Worm (Caenorhabditis elegans) whole organism, L3 larva: ENCODE results near the gene C04C3.6.
"Not testable (repeated sequence)": the region's sequence is repeated elsewhere in the genome, so short reads cannot be mapped to it uniquely, and the experiment has no call there.

Experiments used
- ZK546.5 ChIP-seq: sonication (generic microtip); optimal IDR thresholded peaks from 2 replicates; lab custom pipeline; 2017; ENCODE audit warnings: missing biosample characterization, missing genetic modification characterization
- ceh-16 ChIP-seq: sonication (generic microtip); optimal IDR thresholded peaks from 2 replicates; lab custom pipeline; 2017; ENCODE audit warnings: missing biosample characterization, missing genetic modification characterization
- ceh-9 ChIP-seq: sonication (generic microtip); optimal IDR thresholded peaks from 2 replicates; lab custom pipeline; 2018; ENCODE audit warnings: missing biosample characterization, missing genetic modification characterization
- egl-27 ChIP-seq: sonication (generic microtip); optimal IDR thresholded peaks from 4 replicates; lab custom pipeline; 2017; ENCODE audit warnings: missing biosample characterization, missing genetic modification reagents, missing genetic modification characterization
- egl-5 ChIP-seq: fragments of 150-350 bp; optimal IDR thresholded peaks from 2 replicates; lab custom pipeline; 2017; ENCODE audit warnings: missing biosample characterization, missing genetic modification reagents, missing genetic modification characterization, inconsistent platforms
- elt-2 ChIP-seq: sonication (generic microtip); optimal IDR thresholded peaks from 2 replicates; lab custom pipeline; 2016; ENCODE audit warnings: missing genetic modification reagents, mild to moderate bottlenecking, missing genetic modification characterization, missing compliant biosample characterization
- elt-3 ChIP-seq, 3 experiments: fragments of 150-350 bp in 1 of 3; sonication (generic microtip) in 2 of 3; optimal IDR thresholded peaks; 2 replicates in 2 of 3; 4 replicates in 1 of 3; lab custom pipeline; 2014 to 2017; ENCODE audit warnings: missing biosample characterization in 3 of 3, missing genetic modification characterization in 3 of 3
- fkh-2 ChIP-seq: fragments of 150-350 bp; optimal IDR thresholded peaks from 2 replicates; lab custom pipeline; 2014; ENCODE audit warnings: missing biosample characterization, missing genetic modification reagents, missing genetic modification characterization
- hmg-11 ChIP-seq: sonication (generic microtip); optimal IDR thresholded peaks from 2 replicates; lab custom pipeline; 2016; ENCODE audit warnings: missing genetic modification characterization, missing compliant biosample characterization
- jun-1 ChIP-seq: fragments of 150-350 bp; optimal IDR thresholded peaks from 2 replicates; lab custom pipeline; 2014; ENCODE audit warnings: missing biosample characterization, missing genetic modification reagents, missing genetic modification characterization
- lin-15B ChIP-seq: fragments of 150-350 bp; optimal IDR thresholded peaks from 2 replicates; lab custom pipeline; 2014; ENCODE audit warnings: missing biosample characterization, missing genetic modification characterization
- mdl-1 ChIP-seq: fragments of 150-350 bp; optimal IDR thresholded peaks from 2 replicates; lab custom pipeline; 2014; ENCODE audit warnings: missing biosample characterization, missing genetic modification characterization
- mml-1 ChIP-seq: fragments of 150-350 bp; sonication (generic microtip); optimal IDR thresholded peaks from 3 replicates; lab custom pipeline; 2014; ENCODE audit warnings: missing biosample characterization, missing genetic modification characterization
- nfya-1 ChIP-seq: sonication (generic microtip); optimal IDR thresholded peaks from 2 replicates; lab custom pipeline; 2017; ENCODE audit warnings: missing genetic modification characterization, mild to moderate bottlenecking, missing compliant biosample characterization, antibody characterized with exemption, moderate library complexity; ENCODE audit not compliant: insufficient read depth
- nhr-12 ChIP-seq: fragments of 150-350 bp; optimal IDR thresholded peaks from 2 replicates; lab custom pipeline; 2014; ENCODE audit warnings: missing biosample characterization, missing genetic modification characterization
- nhr-23 ChIP-seq: fragments of 150-350 bp; optimal IDR thresholded peaks from 2 replicates; lab custom pipeline; 2014; ENCODE audit warnings: missing biosample characterization, missing genetic modification reagents, missing genetic modification characterization
- nhr-237 ChIP-seq: fragments of 150-350 bp; optimal IDR thresholded peaks from 2 replicates; lab custom pipeline; 2014; ENCODE audit warnings: missing biosample characterization, missing genetic modification characterization
- nhr-25 ChIP-seq: sonication (generic microtip); optimal IDR thresholded peaks from 2 replicates; lab custom pipeline; 2017; ENCODE audit warnings: missing biosample characterization, missing genetic modification characterization
- nhr-28 ChIP-seq: fragments of 150-350 bp; optimal IDR thresholded peaks from 2 replicates; lab custom pipeline; 2014; ENCODE audit warnings: missing biosample characterization, missing genetic modification characterization
- nhr-43 ChIP-seq: sonication (generic microtip); optimal IDR thresholded peaks from 2 replicates; lab custom pipeline; 2016; ENCODE audit warnings: mild to moderate bottlenecking, missing genetic modification characterization, missing compliant biosample characterization; ENCODE audit not compliant: poor library complexity, severe bottlenecking
- nhr-67 ChIP-seq: fragments of 150-350 bp; optimal IDR thresholded peaks from 2 replicates; lab custom pipeline; 2014; ENCODE audit warnings: missing biosample characterization, missing genetic modification characterization
- nhr-76 ChIP-seq: fragments of 150-350 bp; sonication (generic microtip); optimal IDR thresholded peaks from 5 replicates; lab custom pipeline; 2014; ENCODE audit warnings: missing biosample characterization, missing genetic modification characterization
- nhr-77 ChIP-seq: fragments of 150-350 bp; optimal IDR thresholded peaks from 2 replicates; lab custom pipeline; 2014; ENCODE audit warnings: missing biosample characterization, missing genetic modification characterization
- pha-4 ChIP-seq: fragments of 150-350 bp; optimal IDR thresholded peaks from 2 replicates; lab custom pipeline; 2014; ENCODE audit warnings: missing biosample characterization, missing genetic modification reagents, missing genetic modification characterization
- sea-2 ChIP-seq: fragments of 150-350 bp; sonication (generic microtip); optimal IDR thresholded peaks from 4 replicates; lab custom pipeline; 2014; ENCODE audit warnings: missing biosample characterization, missing genetic modification reagents, missing genetic modification characterization
- skn-1 ChIP-seq: fragments of 150-350 bp; optimal IDR thresholded peaks from 2 replicates; lab custom pipeline; 2014; ENCODE audit warnings: missing biosample characterization, missing genetic modification characterization
- snpc-4 ChIP-seq: fragments of 150-350 bp; optimal IDR thresholded peaks from 2 replicates; lab custom pipeline; 2014; ENCODE audit warnings: missing biosample characterization, missing genetic modification characterization
- tbx-2 ChIP-seq: sonication (generic microtip); optimal IDR thresholded peaks from 2 replicates; lab custom pipeline; 2016; ENCODE audit warnings: mild to moderate bottlenecking, missing genetic modification characterization, missing compliant biosample characterization
- unc-39 ChIP-seq: sonication (generic microtip); optimal IDR thresholded peaks from 4 replicates; lab custom pipeline; 2017; ENCODE audit warnings: missing biosample characterization, missing genetic modification characterization
- unc-62 ChIP-seq: fragments of 150-350 bp; sonication (generic microtip); optimal IDR thresholded peaks from 4 replicates; lab custom pipeline; 2014; ENCODE audit warnings: missing biosample characterization, missing genetic modification reagents, missing genetic modification characterization
- zag-1 ChIP-seq: fragments of 150-350 bp; optimal IDR thresholded peaks from 2 replicates; lab custom pipeline; 2014; ENCODE audit warnings: missing biosample characterization, missing genetic modification characterization
- ztf-4 ChIP-seq: fragments of 150-350 bp; optimal IDR thresholded peaks from 2 replicates; lab custom pipeline; 2014; ENCODE audit warnings: missing biosample characterization, missing genetic modification characterization

Gene C04C3.6

DNA sequence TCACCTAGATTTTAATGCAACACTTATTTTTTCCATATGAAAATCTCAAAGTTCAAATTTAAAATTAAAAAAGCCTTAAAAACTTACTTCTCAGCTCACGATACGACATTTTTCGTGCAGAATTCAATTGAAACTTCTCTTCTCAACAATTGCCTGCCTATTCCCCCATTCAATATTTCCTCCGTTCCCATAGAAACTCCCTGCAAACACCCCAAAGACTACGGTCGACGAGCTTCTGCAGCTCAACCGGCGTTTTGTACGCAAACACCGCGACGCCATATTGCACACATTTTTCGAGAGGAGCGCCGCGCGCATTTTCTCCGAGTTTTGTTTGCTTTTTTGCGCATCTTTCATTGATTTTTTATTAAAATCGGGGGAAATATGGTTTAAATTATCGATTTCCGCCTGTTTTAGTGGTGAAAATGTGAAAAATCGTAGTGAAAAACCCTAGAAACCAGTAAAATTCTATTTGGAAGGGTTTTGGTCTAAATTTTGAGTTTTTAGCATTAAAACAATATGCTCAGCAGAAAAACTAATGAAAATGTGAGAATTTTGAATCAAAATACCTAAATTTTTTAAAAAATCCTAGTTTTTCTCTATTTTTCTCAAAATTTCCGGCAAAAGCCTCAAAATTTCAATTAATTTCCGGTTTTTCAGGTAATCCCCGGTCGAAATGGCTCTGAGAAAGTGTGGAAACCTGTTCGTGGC lies 23.2 kb downstream of the C04C3.6 start, which contains the start of the genes dyf-3 and pdhb-1:
TSS of gene dyf-3 (minus strand) at position 217 of the 708 bp plus-strand sequence.
TSS of gene pdhb-1 (plus strand) at position 658 of the 708 bp plus-strand sequence.
- TF ChIP-seq ceh-9 (no peak), pha-4 (tag; lab: Kevin White, UChicago) (peak; percentile 37), elt-3 (tag; optimal IDR thresholded peaks at IDR 0.05; lab: Kevin White, UChicago) (no peak), elt-2 (peak; percentile 28), nhr-23 (tag; lab: Kevin White, UChicago) (no peak), ztf-4 (tag; lab: Kevin White, UChicago) (no peak), nhr-25 (no peak), nhr-76 (tag; lab: Kevin White, UChicago) (no peak), nhr-43 (tag; lab: Kevin White, UChicago) (no peak), skn-1 (tag; lab: Kevin White, UChicago) (no peak), nfya-1 (tag; lab: Kevin White, UChicago) (peak; percentile 65), nhr-67 (tag; lab: Kevin White, UChicago) (no peak), unc-62 (no peak), lin-15B (peak; percentile 33), hmg-11 (tag; lab: Kevin White, UChicago) (peak; percentile 58), egl-27 (tag; lab: Kevin White, UChicago) (no peak), unc-39 (no peak), ZK546.5 (no peak), nhr-77 (tag; lab: Kevin White, UChicago) (no peak), egl-5 (tag; lab: Kevin White, UChicago) (no peak), jun-1 (tag; lab: Kevin White, UChicago) (no peak), snpc-4 (tag; lab: Kevin White, UChicago) (no peak), nhr-28 (no peak)

DNA sequence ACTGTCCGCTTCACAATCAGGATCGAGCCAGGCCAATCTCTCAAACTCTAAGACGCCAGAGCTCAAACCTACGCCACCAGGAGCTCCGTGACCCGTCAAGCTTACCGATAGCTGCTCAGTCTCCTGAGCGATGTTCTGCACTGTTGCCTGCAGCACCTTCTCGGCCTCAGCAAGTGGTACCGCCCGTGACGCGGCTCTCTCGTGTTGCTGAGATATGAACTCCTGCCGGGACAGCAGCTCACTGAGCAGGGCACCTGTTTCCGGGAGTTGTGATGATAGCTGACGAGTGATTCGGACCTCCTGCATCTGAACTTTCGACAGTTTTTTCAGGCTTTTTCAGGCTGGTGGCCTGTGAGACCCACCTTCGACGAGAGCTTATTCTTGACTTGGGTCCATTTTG lies 24.3 kb downstream of the C04C3.6 start:
- TF ChIP-seq ceh-16 (tag; lab: Kevin White, UChicago), result no peak
- no peak for TF ChIP-seq mml-1 (tag; lab: Kevin White, UChicago)
- no peak for TF ChIP-seq nhr-237 (tag; lab: Kevin White, UChicago)
- TF ChIP-seq zag-1, result no peak
- no peak for TF ChIP-seq nfya-1 (tag; lab: Kevin White, UChicago)
- TF ChIP-seq lin-15B, result no peak
- TF ChIP-seq snpc-4 (tag; lab: Kevin White, UChicago), result no peak
- TF ChIP-seq sea-2, result no peak
- TF ChIP-seq tbx-2 (tag; lab: Kevin White, UChicago), result no peak
- TF ChIP-seq nhr-25, result no peak

DNA sequence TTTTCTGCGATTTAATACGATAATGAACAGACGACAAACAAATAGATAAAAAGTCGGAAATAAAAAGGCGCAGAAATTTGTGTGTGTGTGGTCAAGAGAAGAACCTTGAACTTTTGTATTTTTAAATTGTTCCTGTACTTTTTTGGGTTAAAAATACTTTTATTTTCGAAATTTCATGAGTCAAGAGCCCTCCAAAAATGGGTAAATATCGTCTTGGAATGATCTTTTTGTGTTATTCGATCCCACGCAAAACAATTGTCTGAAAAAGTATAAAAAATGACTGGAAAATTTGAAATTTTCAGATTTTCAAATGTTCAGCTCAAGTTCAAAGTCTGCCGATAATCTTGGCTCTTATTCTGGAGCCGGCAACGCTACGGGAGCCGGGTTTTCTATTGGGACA lies 26.8 kb downstream of the C04C3.6 start, which contains the start of gene C04C3.14:
TSS of gene C04C3.14 (plus strand) at position 301 of the 400 bp plus-strand sequence.
- no peak for TF ChIP-seq nhr-12 (tag; lab: Kevin White, UChicago)
- TF ChIP-seq, all 47 proteins: peak for 0

DNA sequence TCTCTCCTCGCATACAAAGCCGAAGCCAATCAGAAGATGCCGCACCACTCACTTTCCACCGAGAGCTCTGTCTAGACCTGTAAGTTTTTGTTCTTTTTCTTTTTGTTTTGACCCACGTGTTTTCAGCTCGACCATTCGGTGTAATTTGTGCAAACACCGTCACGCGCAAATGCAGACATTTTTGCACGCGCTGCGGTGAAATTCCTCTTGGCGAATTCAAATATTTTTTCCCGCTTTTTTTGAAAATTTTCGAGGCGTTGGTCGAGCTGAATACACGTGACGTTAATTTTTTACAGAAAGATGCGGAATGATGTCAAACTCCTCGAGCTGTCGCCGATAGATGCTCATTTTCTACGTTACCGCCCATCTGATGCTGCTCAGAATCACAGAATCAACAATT lies 28.4 kb downstream of the C04C3.6 start, which contains the start of gene C04C3.4:
TSS of gene C04C3.4 (plus strand) at position 301 of the 400 bp plus-strand sequence.
- TF ChIP-seq ztf-4, ceh-16, mdl-1 (tag; lab: Kevin White, UChicago): not testable (repeated sequence)

DNA sequence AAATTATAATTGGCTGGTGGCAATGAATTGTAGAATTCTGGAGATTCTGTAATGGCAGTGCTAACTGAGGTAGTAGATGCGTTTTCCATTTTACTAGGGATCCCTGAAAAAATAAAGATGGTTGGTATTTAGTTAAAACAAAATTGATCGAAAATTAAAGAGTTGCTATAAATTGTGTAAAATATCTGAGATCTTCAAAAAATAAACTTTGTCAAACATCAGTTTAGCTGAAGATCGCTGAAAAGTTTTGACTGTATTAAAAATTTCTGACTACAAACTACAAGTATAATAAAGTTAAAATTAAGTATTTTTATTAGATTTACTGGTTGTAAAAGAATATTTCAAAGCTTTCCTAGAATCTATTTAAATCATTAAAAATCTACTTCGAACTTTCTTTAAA lies 32.4 kb downstream of the C04C3.6 start, which contains the start of gene B0546.5:
TSS of gene B0546.5 (minus strand) at position 101 of the 400 bp plus-strand sequence.
- TF ChIP-seq nhr-25; fkh-2 (tag; lab: Kevin White, UChicago); nhr-67 (tag; lab: Kevin White, UChicago): not testable (repeated sequence)
